Worm (Caenorhabditis elegans): ENCODE data around the gene C06B8.2.
A peak's percentile ranks its signal among the peaks of the same experiment; 100 is the strongest.

Gene C06B8.2

DNA sequence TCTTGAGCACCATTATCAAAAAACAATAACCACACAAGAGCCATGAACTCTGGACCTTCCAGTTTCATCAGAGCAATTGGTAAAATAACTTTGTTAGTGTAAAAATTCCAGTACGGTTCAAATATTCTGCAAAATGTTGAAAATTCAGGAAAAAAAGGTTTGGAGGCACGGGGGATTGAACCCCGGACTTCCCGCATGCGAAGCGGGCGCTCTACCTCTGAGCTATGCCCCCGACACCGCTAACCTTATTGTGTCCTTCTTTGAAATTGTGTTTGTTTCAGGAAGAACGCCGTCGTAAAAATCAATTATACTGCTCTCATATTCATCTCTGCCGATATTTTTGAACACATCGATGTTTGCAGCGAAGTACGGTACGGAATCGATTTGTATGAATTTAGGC, 1.3 kb upstream of the C06B8.2 start (continued):
- TF ChIP-seq zim-3 (tag; optimal IDR thresholded peaks at IDR 0.05): no peak
- no peak for TF ChIP-seq lin-35 (GFP tag; optimal IDR thresholded peaks at IDR 0.05)
- peak; percentile 83 for TF ChIP-seq B0261.1 (tag; optimal IDR thresholded peaks at IDR 0.05)
- peak; percentile 44 for TF ChIP-seq fkh-3 (tag; optimal IDR thresholded peaks at IDR 0.05)
- TF ChIP-seq atf-7 (tag; optimal IDR thresholded peaks at IDR 0.05): no peak
- TF ChIP-seq Y53G8AR.9 (GFP tag; conservative IDR thresholded peaks at IDR 0.05): no peak
- TF ChIP-seq rec-8 (tag; optimal IDR thresholded peaks at IDR 0.05): peak in 1 of 2 experiments; percentile 53
- no peak for TF ChIP-seq F39B2.1 (GFP tag; IDR thresholded peaks at IDR 0.05)
- peak; percentile 75 for TF ChIP-seq rpc-1 (optimal IDR thresholded peaks at IDR 0.05)
- TF ChIP-seq rpc-1 (tag; optimal IDR thresholded peaks at IDR 0.05): peak; percentile 72
- 0 out of 2 replicates have a peak, but pooled peaks have one; percentile 36 for TF ChIP-seq egl-44 (GFP tag; IDR thresholded peaks at IDR 0.05)
- TF ChIP-seq pbrm-1 (GFP tag; IDR thresholded peaks at IDR 0.05): peak; percentile 51; the same call in 1 of the 2 replicates
- TF ChIP-seq sptf-2 (GFP tag; optimal IDR thresholded peaks at IDR 0.05): peak; percentile 45
- peak; percentile 72 for TF ChIP-seq hsf-1 (GFP tag; IDR thresholded peaks at IDR 0.05)
- peak in 1 of 2 experiments; percentile 4 for TF ChIP-seq let-607 (tag; optimal IDR thresholded peaks at IDR 0.05)
- TF ChIP-seq cebp-1 (GFP tag; IDR thresholded peaks at IDR 0.05): no peak
- peak; percentile 25 for TF ChIP-seq cebp-1 (tag; optimal IDR thresholded peaks at IDR 0.05)

ce11 chrV:15479107-15479506, 558 bp upstream of the C06B8.2 start:
- no peak for TF ChIP-seq nhr-80 (tag; optimal IDR thresholded peaks at IDR 0.05)
- TF ChIP-seq let-607 (tag; optimal IDR thresholded peaks at IDR 0.05): no peak
- TF ChIP-seq B0019.2 (GFP tag; conservative IDR thresholded peaks at IDR 0.05): no peak
- TF ChIP-seq ceh-100 (GFP tag; IDR thresholded peaks at IDR 0.05): no peak
- TF ChIP-seq hrde-1 (tag; optimal IDR thresholded peaks at IDR 0.05; ENCODE audit: borderline replicate concordance): no peak
- TF ChIP-seq B0035.1 (tag; optimal IDR thresholded peaks at IDR 0.05): no peak
- no peak for TF ChIP-seq F37B4.10 (GFP tag; IDR thresholded peaks at IDR 0.05)
- no peak for TF ChIP-seq sdz-38 (tag; optimal IDR thresholded peaks at IDR 0.05)
- no peak for TF ChIP-seq F39B2.1 (GFP tag; IDR thresholded peaks at IDR 0.05)
- no peak for TF ChIP-seq ztf-25 (GFP tag; IDR thresholded peaks at IDR 0.05)
- TF ChIP-seq rec-8 (tag; optimal IDR thresholded peaks at IDR 0.05): no peak
- no peak for TF ChIP-seq F57C9.4 (tag; optimal IDR thresholded peaks at IDR 0.05)
- no peak for TF ChIP-seq ztf-22 (GFP tag; optimal IDR thresholded peaks at IDR 0.05)

ce11 chrV:15471029-15471428, 7.5 kb downstream of the C06B8.2 start, which contains the start of gene dpf-1:
TSS of gene dpf-1 (plus strand) at chrV:15471329.
- TF ChIP-seq T26A5.8 (tag; optimal IDR thresholded peaks at IDR 0.05) (no peak), Y79H2A.3 (GFP tag; conservative IDR thresholded peaks at IDR 0.05) (no peak), F23B12.7 (tag; optimal IDR thresholded peaks at IDR 0.05; ENCODE audit: insufficient read depth) (no peak), aptf-2 (GFP tag; conservative IDR thresholded peaks at IDR 0.05) (no peak), mes-4 (tag; optimal IDR thresholded peaks at IDR 0.05) (no peak), rpc-1 (optimal IDR thresholded peaks at IDR 0.05) (no peak), rpc-1 (tag; optimal IDR thresholded peaks at IDR 0.05) (no peak), die-1 (tag; optimal IDR thresholded peaks at IDR 0.05) (no peak), ztf-26 (tag; optimal IDR thresholded peaks at IDR 0.05) (no peak), ceh-100 (GFP tag; IDR thresholded peaks at IDR 0.05) (no peak), ccch-3 (GFP tag; optimal IDR thresholded peaks at IDR 0.05) (no peak), ceh-91 (GFP tag; IDR thresholded peaks at IDR 0.05) (no peak), ztf-3 (GFP tag; optimal IDR thresholded peaks at IDR 0.05) (no peak), sptf-2 (GFP tag; optimal IDR thresholded peaks at IDR 0.05) (no peak), Y67H2A.10 (GFP tag; conservative IDR thresholded peaks at IDR 0.05) (no peak), let-607 (tag; optimal IDR thresholded peaks at IDR 0.05) (no peak), D2030.7 (GFP tag; IDR thresholded peaks at IDR 0.05) (no peak), rcor-1 (GFP tag; IDR thresholded peaks at IDR 0.05) (no peak), bed-2 (GFP tag; IDR thresholded peaks at IDR 0.05) (no peak), atf-7 (tag; optimal IDR thresholded peaks at IDR 0.05) (no peak)

All from whole organism, young adult.